Worm (Caenorhabditis elegans) whole organism, midembryonic: ENCODE results near the gene F20C5.6.

Experiments used
- ref-1 ChIP-seq: fragments of 200-800 bp; sonication (Bioruptor generic); conservative IDR thresholded peaks from 2 replicates; pipeline ENCODE4 v1.3.6; 2022; ENCODE audit warnings: missing genetic modification reagents, missing genetic modification characterization, missing compliant biosample characterization
- tab-1 ChIP-seq: fragments of 200-800 bp; sonication (Bioruptor generic); IDR thresholded peaks from 2 replicates; pipeline ENCODE4 v1.3.6; 2022; ENCODE audit warnings: missing genetic modification characterization, missing compliant biosample characterization

- no peak for TF ChIP-seq tab-1 (GFP tag; lab: Robert Waterston, UW)
- no peak for TF ChIP-seq ref-1 (GFP tag; lab: Robert Waterston, UW)
These were observed 24.0 kb downstream of the F20C5.6 start for ce11 chrIV:8748967-8749366.
